Fruit fly (Drosophila melanogaster): ENCODE measurements around the gene CG6230.

Gene CG6230

dm6 chr2L:11100516-11101061 lies 19.5 kb downstream of the CG6230 start, which contains the start of gene Ge-1:
Gene Ge-1, minus strand, starts transcription at chr2L:11100888.
- TF ChIP-seq Hr83 (GFP tag; optimal IDR thresholded peaks at IDR 0.05; ENCODE audit: poor library complexity, severe bottlenecking), result peak; percentile 20
- TF ChIP-seq dmrt93B (GFP tag; optimal IDR thresholded peaks at IDR 0.05), result no peak
- TF ChIP-seq h (GFP tag; optimal IDR thresholded peaks at IDR 0.05), result no peak
- no peak for TF ChIP-seq Abd-B (GFP tag; optimal IDR thresholded peaks at IDR 0.05)

dm6 chr2L:11091111-11091510 lies 29.0 kb downstream of the CG6230 start, which contains the start of gene Wdr59:
Gene Wdr59, plus strand, starts transcription at chr2L:11091444.
- TF ChIP-seq Rel (GFP tag; optimal IDR thresholded peaks at IDR 0.05), result no peak
- TF ChIP-seq Rel (tag; optimal IDR thresholded peaks at IDR 0.05), result no peak
- peak; percentile 13 for TF ChIP-seq psq (GFP tag; optimal IDR thresholded peaks at IDR 0.05)
- peak; percentile 87 for TF ChIP-seq woc (GFP tag; optimal IDR thresholded peaks at IDR 0.05)
- TF ChIP-seq sv (GFP tag; optimal IDR thresholded peaks at IDR 0.05), result peak; percentile 49
- no peak for TF ChIP-seq jim (GFP tag; optimal IDR thresholded peaks at IDR 0.05)
- no peak for TF ChIP-seq Hr83 (GFP tag; optimal IDR thresholded peaks at IDR 0.05; ENCODE audit: poor library complexity, severe bottlenecking)
- TF ChIP-seq Myc (optimal IDR thresholded peaks at IDR 0.05), result peak; percentile 96
- no peak for TF ChIP-seq brk (GFP tag; optimal IDR thresholded peaks at IDR 0.05)
- TF ChIP-seq Sp1 (GFP tag; optimal IDR thresholded peaks at IDR 0.05), result no peak

DNA sequence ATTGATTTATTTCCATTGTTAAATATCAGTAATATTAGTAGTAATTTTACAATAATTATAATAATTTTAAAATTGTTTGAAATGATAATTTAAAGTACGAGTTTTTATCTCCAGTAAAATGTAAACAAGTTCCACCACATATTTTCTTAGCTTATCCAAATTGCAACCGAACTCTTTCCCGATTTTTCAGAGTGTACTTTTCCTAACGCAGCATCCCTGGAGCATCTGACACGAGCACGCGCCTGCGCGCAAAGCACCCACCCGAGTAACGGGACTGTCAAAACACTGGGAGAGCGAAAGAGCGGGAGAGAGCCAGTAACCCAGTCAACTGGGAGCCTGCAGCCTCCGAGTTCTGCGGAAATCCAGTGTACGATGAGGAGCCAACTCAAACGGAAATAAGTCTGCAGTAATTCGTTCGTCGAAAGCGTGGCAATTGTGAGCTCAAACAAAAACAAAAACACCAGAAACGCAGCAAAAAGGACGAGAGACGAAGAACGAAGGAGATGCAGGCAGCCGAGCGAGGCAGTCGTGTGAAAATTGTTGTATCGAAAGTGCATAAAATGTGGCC lies 33.7 kb downstream of the CG6230 start, which contains the start of gene CG16854:
TSS of gene CG16854 (plus strand) at position 365 of the 568 bp plus-strand sequence.
- TF ChIP-seq pan (optimal IDR thresholded peaks at IDR 0.05) (no peak), Dif (GFP tag; optimal IDR thresholded peaks at IDR 0.05; ENCODE audit: partially characterized antibody) (peak; percentile 11)

DNA sequence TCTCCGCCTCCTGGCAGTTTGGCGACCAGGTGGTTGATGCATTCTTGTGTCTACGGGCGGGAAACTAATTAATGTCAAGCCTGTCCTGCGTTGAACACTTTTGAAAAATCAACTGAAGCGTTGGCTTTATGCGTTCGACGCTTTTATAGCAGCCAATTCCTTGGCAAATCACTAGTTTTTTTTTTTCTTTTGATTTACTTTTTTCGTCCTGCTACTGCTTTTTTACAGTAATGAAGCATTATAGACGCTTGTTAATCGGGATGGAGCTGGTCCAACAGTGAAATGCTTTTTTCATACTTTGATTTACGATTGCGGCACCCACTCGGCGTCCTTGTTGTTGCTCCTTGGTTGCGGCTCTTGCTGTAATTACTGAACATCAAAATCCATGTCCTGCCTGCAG lies 35.0 kb downstream of the CG6230 start, which contains the start of gene AstCC:
TSS of gene AstCC (minus strand) at position 101 of the 400 bp plus-strand sequence.
- no peak for TF ChIP-seq HLH106 (tag; optimal IDR thresholded peaks at IDR 0.05)
- no peak for TF ChIP-seq ey (GFP tag; optimal IDR thresholded peaks at IDR 0.05)
- TF ChIP-seq Dif (GFP tag; optimal IDR thresholded peaks at IDR 0.05; ENCODE audit: partially characterized antibody), result no peak
- no peak for TF ChIP-seq h (GFP tag; optimal IDR thresholded peaks at IDR 0.05)
- no peak for TF ChIP-seq br (GFP tag; optimal IDR thresholded peaks at IDR 0.05)
- no peak for TF ChIP-seq Sp1 (GFP tag; optimal IDR thresholded peaks at IDR 0.05)
- TF ChIP-seq N (GFP tag; optimal IDR thresholded peaks at IDR 0.05), result no peak
- no peak for TF ChIP-seq Vsx2 (GFP tag; optimal IDR thresholded peaks at IDR 0.05; ENCODE audit: partially characterized antibody)
- TF ChIP-seq tai (GFP tag; optimal IDR thresholded peaks at IDR 0.05), result no peak
- TF ChIP-seq jim (GFP tag; optimal IDR thresholded peaks at IDR 0.05), result no peak
- TF ChIP-seq rgr (GFP tag; optimal IDR thresholded peaks at IDR 0.05), result no peak
- TF ChIP-seq CG32264 (GFP tag; optimal IDR thresholded peaks at IDR 0.05), result no peak
- TF ChIP-seq Hr83 (GFP tag; optimal IDR thresholded peaks at IDR 0.05; ENCODE audit: poor library complexity, severe bottlenecking), result no peak
- no peak for TF ChIP-seq dmrt93B (GFP tag; optimal IDR thresholded peaks at IDR 0.05)
- no peak for TF ChIP-seq psq (GFP tag; optimal IDR thresholded peaks at IDR 0.05)
- no peak for TF ChIP-seq brk (GFP tag; optimal IDR thresholded peaks at IDR 0.05)
- no peak for TF ChIP-seq sage (GFP tag; optimal IDR thresholded peaks at IDR 0.05)
- no peak for TF ChIP-seq Rel (GFP tag; optimal IDR thresholded peaks at IDR 0.05)
- no peak for TF ChIP-seq Rel (tag; optimal IDR thresholded peaks at IDR 0.05)
- TF ChIP-seq GATAd (GFP tag; optimal IDR thresholded peaks at IDR 0.05), result no peak
- TF ChIP-seq dl (GFP tag; optimal IDR thresholded peaks at IDR 0.05; ENCODE audit: insufficient read depth in 1 of 2, partially characterized antibody in 2 of 2), result no peak

- TF ChIP-seq br (GFP tag; optimal IDR thresholded peaks at IDR 0.05) (no peak), usp (GFP tag; optimal IDR thresholded peaks at IDR 0.05) (no peak), Myc (optimal IDR thresholded peaks at IDR 0.05) (peak; percentile 6), woc (GFP tag; optimal IDR thresholded peaks at IDR 0.05) (no peak), sv (GFP tag; optimal IDR thresholded peaks at IDR 0.05) (no peak), GATAd (GFP tag; optimal IDR thresholded peaks at IDR 0.05) (no peak)
These were observed 38.1 kb downstream of the CG6230 start for dm6 chr2L:11082025-11082424.

dm6 chr2L:11081337-11081736 lies 38.8 kb downstream of the CG6230 start, which contains the start of gene AstC:
Gene AstC, minus strand, starts transcription at chr2L:11081399.
- peak; percentile 98 for TF ChIP-seq Dfd (GFP tag; optimal IDR thresholded peaks at IDR 0.05)
- no peak for TF ChIP-seq h (GFP tag; optimal IDR thresholded peaks at IDR 0.05)
